Fruit fly (Drosophila melanogaster) whole organism, wandering third instar larva: ENCODE results near the gene CG10660.
A peak's percentile ranks its signal among the peaks of the same experiment; 100 is the strongest.

ENCODE experiments used
- Abd-B ChIP-seq: fragments of >200 bp; optimal IDR thresholded peaks from 2 replicates; lab custom pipeline; 2017; ENCODE audit warnings: missing biosample characterization, missing genetic modification characterization
- CG32264 ChIP-seq: fragments of 200-800 bp; sonication (Bioruptor generic); optimal IDR thresholded peaks from 2 replicates; lab custom pipeline; 2016; ENCODE audit warnings: missing biosample characterization, missing genetic modification characterization
- CG9705 ChIP-seq: fragments of 200-800 bp; sonication (Bioruptor generic); optimal IDR thresholded peaks from 2 replicates; lab custom pipeline; 2018; ENCODE audit warnings: missing biosample characterization, mild to moderate bottlenecking, missing genetic modification characterization
- Dif ChIP-seq: fragments of 200-275, 200-300 bp; sonication (Bioruptor generic); optimal IDR thresholded peaks from 2 replicates; lab custom pipeline; 2018; ENCODE audit warnings: missing biosample characterization, missing genetic modification characterization; ENCODE audit not compliant: partially characterized antibody
- HLH106 ChIP-seq: fragments of 200-800 bp; optimal IDR thresholded peaks from 3 replicates; lab custom pipeline; 2019; ENCODE audit warnings: missing biosample characterization, mild to moderate bottlenecking, missing genetic modification characterization, moderate library complexity
- Hnf4 ChIP-seq: fragments of 200-800 bp; sonication (Bioruptor generic); optimal IDR thresholded peaks from 2 replicates; lab custom pipeline; 2016; ENCODE audit warnings: missing biosample characterization, mild to moderate bottlenecking, missing genetic modification characterization
- Hr78 ChIP-seq: fragments of >200 bp; optimal IDR thresholded peaks from 2 replicates; lab custom pipeline; 2017; ENCODE audit warnings: missing biosample characterization, missing genetic modification characterization
- Hr83 ChIP-seq: fragments of 200-300 bp; sonication (Bioruptor generic); optimal IDR thresholded peaks from 2 replicates; lab custom pipeline; 2016; ENCODE audit warnings: missing biosample characterization, mild to moderate bottlenecking, missing genetic modification characterization, moderate library complexity; ENCODE audit not compliant: poor library complexity, severe bottlenecking
- Jra ChIP-seq: sonication (Bioruptor generic); optimal IDR thresholded peaks from 2 replicates; lab custom pipeline; 2016; ENCODE audit warnings: missing biosample characterization, missing genetic modification characterization
- Myc ChIP-seq: fragments of >200 bp; optimal IDR thresholded peaks from 2 replicates; lab custom pipeline; 2017
- N ChIP-seq: fragments of >200 bp; optimal IDR thresholded peaks from 2 replicates; lab custom pipeline; 2018; ENCODE audit warnings: missing biosample characterization, missing external identifiers, missing genetic modification characterization
- OdsH ChIP-seq: fragments of 200-800 bp; sonication (Bioruptor generic); optimal IDR thresholded peaks from 2 replicates; lab custom pipeline; 2016; ENCODE audit warnings: missing biosample characterization, mild to moderate bottlenecking, missing genetic modification characterization
- Sp1 ChIP-seq: fragments of 200-800 bp; sonication (Bioruptor generic); optimal IDR thresholded peaks from 3 replicates; lab custom pipeline; 2019; ENCODE audit warnings: missing biosample characterization, mild to moderate bottlenecking, missing genetic modification characterization, moderate library complexity
- Vsx2 ChIP-seq: fragments of 200-300, 225-300 bp; sonication (Bioruptor generic); optimal IDR thresholded peaks from 2 replicates; lab custom pipeline; 2018; ENCODE audit warnings: missing biosample characterization, missing genetic modification characterization; ENCODE audit not compliant: partially characterized antibody
- br ChIP-seq: fragments of 200-800 bp; sonication (Bioruptor generic); optimal IDR thresholded peaks from 2 replicates; lab custom pipeline; 2016; ENCODE audit warnings: missing biosample characterization, missing genetic modification characterization
- brk ChIP-seq: fragments of 200-800 bp; sonication (Bioruptor generic); optimal IDR thresholded peaks from 2 replicates; lab custom pipeline; 2016; ENCODE audit warnings: missing biosample characterization, mild to moderate bottlenecking, missing genetic modification characterization
- dl ChIP-seq, 2 experiments: fragments of 175-275, 200-275 bp in 1 of 2; fragments of 200-275 bp in 1 of 2; sonication (Bioruptor generic); optimal IDR thresholded peaks; lab custom pipeline; 2018; ENCODE audit warnings: mild to moderate bottlenecking in 2 of 2, missing biosample characterization in 2 of 2, missing genetic modification characterization in 2 of 2, moderate library complexity in 2 of 2; ENCODE audit not compliant: partially characterized antibody in 2 of 2, insufficient read depth in 1 of 2
- dmrt93B ChIP-seq: fragments of 200-800 bp; sonication (Bioruptor generic); optimal IDR thresholded peaks from 2 replicates; lab custom pipeline; 2018; ENCODE audit warnings: missing biosample characterization, mild to moderate bottlenecking, missing genetic modification characterization
- dsf ChIP-seq: sonication (Bioruptor generic); optimal IDR thresholded peaks from 2 replicates; lab custom pipeline; 2016; ENCODE audit warnings: missing biosample characterization, missing genetic modification characterization, borderline replicate concordance
- ey ChIP-seq: fragments of 200-800 bp; sonication (Bioruptor generic); optimal IDR thresholded peaks from 2 replicates; lab custom pipeline; 2016; ENCODE audit warnings: missing biosample characterization, missing genetic modification characterization
- foxo ChIP-seq, 2 experiments: fragments of 200-800 bp; sonication (Bioruptor generic); optimal IDR thresholded peaks; 2 replicates in 1 of 2; 3 replicates in 1 of 2; lab custom pipeline; 2016 to 2017; ENCODE audit warnings: missing biosample characterization in 2 of 2, missing genetic modification characterization in 2 of 2
- fru ChIP-seq: fragments of 200-800 bp; sonication (Bioruptor generic); optimal IDR thresholded peaks from 3 replicates; lab custom pipeline; 2016; ENCODE audit warnings: missing biosample characterization, mild to moderate bottlenecking, missing genetic modification characterization
- h ChIP-seq: fragments of 200-800 bp; sonication (Bioruptor generic); optimal IDR thresholded peaks from 3 replicates; lab custom pipeline; 2016; ENCODE audit warnings: missing biosample characterization, mild to moderate bottlenecking, missing genetic modification characterization
- jim ChIP-seq: fragments of 175-275, 200-325 bp; sonication (Bioruptor generic); optimal IDR thresholded peaks from 2 replicates; lab custom pipeline; 2016; ENCODE audit warnings: missing biosample characterization, mild to moderate bottlenecking, missing genetic modification characterization
- pan ChIP-seq: fragments of >200 bp; optimal IDR thresholded peaks from 2 replicates; lab custom pipeline; 2017
- psq ChIP-seq: fragments of 200-800 bp; sonication (Bioruptor generic); optimal IDR thresholded peaks from 3 replicates; lab custom pipeline; 2017; ENCODE audit warnings: missing biosample characterization, mild to moderate bottlenecking, missing genetic modification characterization, moderate library complexity
- rgr ChIP-seq: fragments of 200-800 bp; sonication (Bioruptor generic); optimal IDR thresholded peaks from 3 replicates; lab custom pipeline; 2016; ENCODE audit warnings: missing biosample characterization, mild to moderate bottlenecking, missing genetic modification characterization
- sage ChIP-seq: fragments of 200-800 bp; sonication (Bioruptor generic); optimal IDR thresholded peaks from 2 replicates; lab custom pipeline; 2016; ENCODE audit warnings: missing biosample characterization, mild to moderate bottlenecking, missing genetic modification characterization
- sv ChIP-seq: fragments of 200-800 bp; sonication (Bioruptor generic); optimal IDR thresholded peaks from 3 replicates; lab custom pipeline; 2016; ENCODE audit warnings: missing biosample characterization, missing genetic modification characterization
- tai ChIP-seq: sonication (Bioruptor generic); optimal IDR thresholded peaks from 2 replicates; lab custom pipeline; 2016; ENCODE audit warnings: missing biosample characterization, missing genetic modification characterization
- usp ChIP-seq: fragments of >200 bp; optimal IDR thresholded peaks from 2 replicates; lab custom pipeline; 2017; ENCODE audit warnings: missing biosample characterization, missing genetic modification characterization
- woc ChIP-seq: sonication (Bioruptor generic); optimal IDR thresholded peaks from 2 replicates; lab custom pipeline; 2016; ENCODE audit warnings: missing biosample characterization, mild to moderate bottlenecking, missing genetic modification characterization

Gene CG10660

DNA sequence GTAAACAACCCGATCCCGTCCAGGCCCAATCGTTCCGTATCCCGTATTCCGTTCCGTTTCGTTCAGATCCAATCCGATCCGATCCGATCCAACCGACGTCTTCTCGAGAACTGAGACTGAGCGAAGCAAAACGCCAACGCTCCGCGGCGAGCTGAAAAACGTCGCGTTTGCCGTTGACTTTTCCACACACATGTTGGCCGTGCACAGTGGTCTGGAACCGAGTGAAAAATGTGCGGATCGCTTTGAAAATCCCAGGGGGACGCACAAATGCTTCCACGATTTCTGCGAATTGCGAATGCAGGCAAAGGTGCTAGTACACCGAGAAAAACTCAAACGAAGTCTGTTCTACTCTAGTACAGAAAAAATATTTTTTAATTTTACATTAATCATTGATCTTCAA is 5.5 kb downstream of the CG10660 start, which contains the start of gene CG10663:
Gene CG10663, minus strand, starts transcription at position 88 of the 400 bp plus-strand sequence.
- no peak for TF ChIP-seq dl (GFP tag; optimal IDR thresholded peaks at IDR 0.05; lab: Kevin White, UChicago; ENCODE audit: insufficient read depth in 1 of 2, partially characterized antibody in 2 of 2)
- TF ChIP-seq OdsH (GFP tag; lab: Kevin White, UChicago): no peak
- TF ChIP-seq CG32264 (GFP tag; lab: Kevin White, UChicago): no peak
- TF ChIP-seq Vsx2 (GFP tag; lab: Kevin White, UChicago): no peak
- no peak for TF ChIP-seq Dif (GFP tag; lab: Kevin White, UChicago)
- TF ChIP-seq dmrt93B (GFP tag; lab: Kevin White, UChicago): no peak
- no peak for TF ChIP-seq CG9705 (GFP tag; lab: Kevin White, UChicago)
- TF ChIP-seq N: no peak
- TF ChIP-seq pan (lab: Kevin White, UChicago): no peak
- TF ChIP-seq, all 38 proteins: peak for 0

DNA sequence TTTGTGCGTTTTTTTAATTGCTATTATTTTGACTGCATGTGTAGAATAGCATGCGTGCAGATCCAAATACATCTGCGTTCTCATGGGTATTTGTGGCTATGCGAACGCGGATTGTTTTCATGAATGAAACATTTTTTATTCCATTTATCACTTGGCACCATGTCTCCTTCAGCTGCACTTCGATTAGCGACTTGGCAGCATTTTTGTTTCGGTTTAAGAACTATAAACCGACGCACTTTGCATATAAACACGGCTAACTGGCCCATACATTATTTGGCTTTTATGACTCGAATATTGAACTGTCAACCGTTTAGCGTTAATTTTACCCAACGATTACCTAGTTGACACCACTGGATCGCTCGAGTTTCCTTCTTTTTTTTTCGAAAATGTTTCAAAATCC is 6.0 kb downstream of the CG10660 start:
- no peak for TF ChIP-seq Hr78
- TF ChIP-seq pan (lab: Kevin White, UChicago): no peak
- no peak for TF ChIP-seq Abd-B
- no peak for TF ChIP-seq fru (GFP tag; lab: Kevin White, UChicago)
- no peak for TF ChIP-seq dl (GFP tag; optimal IDR thresholded peaks at IDR 0.05; lab: Kevin White, UChicago; ENCODE audit: insufficient read depth in 1 of 2, partially characterized antibody in 2 of 2)
- no peak for TF ChIP-seq woc
- TF ChIP-seq jim (GFP tag; lab: Kevin White, UChicago): no peak
- no peak for TF ChIP-seq br
- no peak for TF ChIP-seq OdsH (GFP tag; lab: Kevin White, UChicago)
- no peak for TF ChIP-seq Hnf4 (GFP tag; lab: Kevin White, UChicago)
- no peak for TF ChIP-seq foxo (GFP tag; optimal IDR thresholded peaks at IDR 0.05; lab: Kevin White, UChicago)
- no peak for TF ChIP-seq sv (GFP tag; lab: Kevin White, UChicago)
- TF ChIP-seq, all 38 proteins: peak for 0

DNA sequence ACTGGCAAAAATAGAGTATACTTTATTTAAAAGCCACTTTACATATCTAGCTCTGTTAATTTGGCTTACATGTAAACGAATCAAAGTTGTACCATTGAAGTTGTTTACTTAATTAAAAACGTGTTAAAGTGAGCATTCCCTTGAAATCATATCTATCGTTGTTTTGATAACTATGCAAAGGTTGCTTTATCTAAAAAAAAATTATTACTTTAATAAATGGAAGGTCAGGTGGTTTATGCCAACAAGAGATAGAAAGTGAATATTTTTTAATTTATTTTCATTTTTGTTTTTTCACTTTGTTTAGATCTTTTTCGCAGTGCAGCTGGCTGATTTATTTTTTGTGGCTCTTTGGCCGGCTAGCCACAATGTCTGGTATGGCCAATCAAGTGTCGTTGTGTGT is 7.6 kb downstream of the CG10660 start:
- peak; percentile 13 for TF ChIP-seq ey (GFP tag; lab: Kevin White, UChicago)
- TF ChIP-seq sv (GFP tag; lab: Kevin White, UChicago): peak; percentile 68
- no peak for TF ChIP-seq Abd-B
- TF ChIP-seq br: no peak
- TF ChIP-seq foxo (GFP tag; optimal IDR thresholded peaks at IDR 0.05; lab: Kevin White, UChicago): peak in 1 of 2 experiments; percentile 16
- TF ChIP-seq rgr (GFP tag; lab: Kevin White, UChicago): peak; percentile 21
- TF ChIP-seq tai (GFP tag; lab: Kevin White, UChicago): no peak
- TF ChIP-seq dmrt93B (GFP tag; lab: Kevin White, UChicago): no peak
- TF ChIP-seq psq (GFP tag; lab: Kevin White, UChicago): peak; percentile 13
- no peak for TF ChIP-seq dsf (GFP tag; lab: Kevin White, UChicago)
- TF ChIP-seq Hnf4 (GFP tag; lab: Kevin White, UChicago): peak; percentile 14
- no peak for TF ChIP-seq Hr78
- peak; percentile 47 for TF ChIP-seq h (GFP tag; lab: Kevin White, UChicago)
- TF ChIP-seq Jra (GFP tag; lab: Kevin White, UChicago): no peak
- no peak for TF ChIP-seq OdsH (GFP tag; lab: Kevin White, UChicago)
- TF ChIP-seq sage: no peak
- no peak for TF ChIP-seq Hr83
- TF ChIP-seq fru (GFP tag; lab: Kevin White, UChicago): peak; percentile 8
- TF ChIP-seq HLH106 (tag; lab: Kevin White, UChicago): peak; percentile 16
- no peak for TF ChIP-seq jim (GFP tag; lab: Kevin White, UChicago)
- TF ChIP-seq, all 38 proteins: peak for 9

DNA sequence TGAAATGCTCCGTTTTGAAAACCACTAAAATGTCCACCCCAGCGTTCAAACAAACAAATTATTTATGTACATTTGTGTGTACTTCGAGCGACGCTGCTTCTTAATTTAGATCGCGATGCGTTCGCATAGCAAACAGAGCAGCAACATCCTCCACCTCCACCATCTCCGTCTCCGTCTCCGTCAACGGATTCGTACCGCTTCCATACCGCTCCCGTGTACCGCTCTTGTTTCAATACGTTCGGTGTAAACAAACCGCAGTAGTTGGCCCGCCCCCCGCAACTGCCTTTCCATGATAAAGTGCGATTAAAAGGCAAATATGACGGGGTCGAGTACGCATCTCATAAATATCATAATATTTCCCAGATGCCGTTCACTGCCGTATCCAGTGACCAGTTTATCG is 8.2 kb downstream of the CG10660 start, which contains the start of gene CG33725:
Gene CG33725, plus strand, starts transcription at position 364 of the 400 bp plus-strand sequence.
- TF ChIP-seq brk: no peak
- TF ChIP-seq h (GFP tag; lab: Kevin White, UChicago): no peak
- no peak for TF ChIP-seq dl (GFP tag; optimal IDR thresholded peaks at IDR 0.05; lab: Kevin White, UChicago; ENCODE audit: insufficient read depth in 1 of 2, partially characterized antibody in 2 of 2)
- no peak for TF ChIP-seq Jra (GFP tag; lab: Kevin White, UChicago)

DNA sequence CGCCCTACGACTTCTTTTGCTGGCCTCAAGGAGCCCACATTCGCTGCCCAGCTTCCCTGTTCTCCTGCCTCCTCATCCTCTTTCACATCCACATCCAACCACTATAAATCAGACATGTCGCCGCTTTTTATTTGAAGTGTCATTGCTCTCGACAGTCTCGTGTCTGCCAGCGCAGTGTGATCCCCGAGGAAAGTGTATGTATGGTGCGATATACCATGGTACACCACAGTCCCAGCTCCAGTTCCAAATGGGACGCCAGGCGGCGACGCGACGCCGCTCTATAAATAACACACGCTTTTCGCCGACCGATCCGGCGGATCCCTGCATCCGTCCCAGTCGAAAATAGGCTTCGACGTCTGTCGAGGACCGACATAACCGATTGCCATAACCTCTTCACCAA is 12.2 kb downstream of the CG10660 start:
- TF ChIP-seq sv (GFP tag; lab: Kevin White, UChicago) (no peak), Abd-B (no peak), Myc (no peak), Jra (GFP tag; lab: Kevin White, UChicago) (no peak), Vsx2 (GFP tag; lab: Kevin White, UChicago) (no peak), usp (GFP tag; lab: Kevin White, UChicago) (no peak), sage (no peak), foxo (GFP tag; optimal IDR thresholded peaks at IDR 0.05; lab: Kevin White, UChicago) (no peak), dl (GFP tag; optimal IDR thresholded peaks at IDR 0.05; lab: Kevin White, UChicago; ENCODE audit: insufficient read depth in 1 of 2, partially characterized antibody in 2 of 2) (no peak), woc (no peak), psq (GFP tag; lab: Kevin White, UChicago) (no peak), br (no peak), Sp1 (GFP tag; lab: Kevin White, UChicago) (no peak), Dif (GFP tag; lab: Kevin White, UChicago) (no peak), jim (GFP tag; lab: Kevin White, UChicago) (no peak), CG32264 (GFP tag; lab: Kevin White, UChicago) (no peak), dmrt93B (GFP tag; lab: Kevin White, UChicago) (no peak), pan (lab: Kevin White, UChicago) (no peak), h (GFP tag; lab: Kevin White, UChicago) (no peak), Hr83 (no peak)
